Worm (Caenorhabditis elegans): ENCODE data around the gene msp-36.

Gene msp-36

DNA sequence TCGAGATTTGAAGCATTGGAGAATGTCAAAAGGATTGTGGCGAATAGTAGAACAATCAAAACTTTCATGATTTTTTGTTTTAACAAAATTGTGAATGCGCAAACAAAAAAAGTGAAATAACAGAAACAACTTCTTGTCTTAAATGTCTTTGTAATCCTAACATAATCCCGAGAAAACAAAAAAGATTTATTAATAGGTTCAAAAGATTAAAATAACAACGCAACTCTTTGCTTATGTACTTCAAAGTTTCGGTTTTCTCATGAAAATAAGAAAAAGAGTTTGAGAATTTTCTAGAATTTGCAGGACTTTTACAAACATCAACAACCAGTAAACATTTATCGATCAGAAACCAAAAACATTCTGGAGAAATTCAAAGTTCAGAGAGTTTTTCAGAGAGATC is 5.5 kb upstream of the msp-36 start, which contains the start of gene ttr-39:
ttr-39 (minus strand) TSS at position 101 of the 400 bp plus-strand sequence.
- TF ChIP-seq sma-9 (GFP tag; optimal IDR thresholded peaks at IDR 0.05) (no peak), sma-9 (tag; optimal IDR thresholded peaks at IDR 0.05) (no peak), C34F6.9 (tag; optimal IDR thresholded peaks at IDR 0.05) (no peak), lin-11 (tag; optimal IDR thresholded peaks at IDR 0.05) (no peak), peb-1 (tag; optimal IDR thresholded peaks at IDR 0.05) (no peak), fos-1 (tag; optimal IDR thresholded peaks at IDR 0.05) (no peak), elt-3 (tag; optimal IDR thresholded peaks at IDR 0.05) (no peak), mdl-1 (tag; optimal IDR thresholded peaks at IDR 0.05) (no peak)

DNA sequence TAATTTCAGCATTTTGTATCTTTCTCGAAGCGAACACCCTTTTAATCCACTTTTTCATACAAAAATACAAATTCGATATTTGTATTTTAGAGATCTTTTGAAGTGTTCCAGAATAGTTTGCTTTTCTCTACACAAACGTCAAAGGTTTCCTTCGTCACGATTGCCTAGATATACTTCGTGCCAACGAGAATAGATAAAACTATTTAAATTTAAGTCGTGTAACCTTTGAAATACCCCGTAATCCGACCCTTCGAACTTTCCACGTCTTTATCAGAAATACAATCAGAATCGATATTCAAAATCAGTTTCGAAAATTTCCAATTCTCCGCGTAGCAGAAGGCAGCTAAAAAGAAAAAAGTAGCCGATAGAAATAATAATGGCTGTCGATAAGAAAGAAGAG is 4.9 kb upstream of the msp-36 start, which contains the start of gene ttbk-5:
ttbk-5 (plus strand) TSS at position 301 of the 400 bp plus-strand sequence.
- no peak for TF ChIP-seq mab-5 (tag; optimal IDR thresholded peaks at IDR 0.05)
- TF ChIP-seq nhr-21 (tag; optimal IDR thresholded peaks at IDR 0.05) = no peak
- no peak for TF ChIP-seq lin-13 (GFP tag; optimal IDR thresholded peaks at IDR 0.05)
- no peak for TF ChIP-seq unc-39 (tag; optimal IDR thresholded peaks at IDR 0.05)
- TF ChIP-seq nhr-6 (tag; optimal IDR thresholded peaks at IDR 0.05) = no peak
- TF ChIP-seq nhr-10 (tag; optimal IDR thresholded peaks at IDR 0.05) = no peak
- TF ChIP-seq mbf-1 (tag; optimal IDR thresholded peaks at IDR 0.05) = no peak
- no peak for TF ChIP-seq ceh-16 (tag; optimal IDR thresholded peaks at IDR 0.05)
- TF ChIP-seq mdl-1 (tag; optimal IDR thresholded peaks at IDR 0.05) = no peak
- TF ChIP-seq skn-1 (tag; optimal IDR thresholded peaks at IDR 0.05) = no peak
- no peak for TF ChIP-seq gmeb-1 (tag; optimal IDR thresholded peaks at IDR 0.05)
- no peak for TF ChIP-seq zag-1 (tag; optimal IDR thresholded peaks at IDR 0.05)

DNA sequence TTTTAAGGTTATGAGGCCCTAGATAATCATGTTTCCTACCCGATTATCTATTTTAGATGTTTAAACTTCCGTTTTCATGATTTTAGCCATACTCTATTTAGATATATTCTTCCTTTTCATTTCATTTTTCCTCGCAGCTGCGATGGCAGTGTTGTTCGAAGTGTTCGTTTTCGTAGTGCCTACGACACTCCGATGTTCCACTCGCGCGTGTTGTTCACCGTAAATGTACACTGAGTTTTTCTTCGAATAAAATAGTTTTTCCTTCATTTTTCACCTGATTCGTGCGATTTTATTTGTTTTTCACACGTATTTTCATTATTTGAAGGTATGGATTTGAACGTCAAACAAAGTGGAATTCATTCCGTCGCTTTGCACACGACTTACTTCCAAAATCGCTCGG is 1.6 kb downstream of the msp-36 start, which contains the start of gene dis-3:
dis-3 (plus strand) TSS at position 322 of the 400 bp plus-strand sequence.
- peak; percentile 55 for TF ChIP-seq R02D3.7 (tag; optimal IDR thresholded peaks at IDR 0.05)
- TF ChIP-seq elt-3 (tag; optimal IDR thresholded peaks at IDR 0.05) = no peak

DNA sequence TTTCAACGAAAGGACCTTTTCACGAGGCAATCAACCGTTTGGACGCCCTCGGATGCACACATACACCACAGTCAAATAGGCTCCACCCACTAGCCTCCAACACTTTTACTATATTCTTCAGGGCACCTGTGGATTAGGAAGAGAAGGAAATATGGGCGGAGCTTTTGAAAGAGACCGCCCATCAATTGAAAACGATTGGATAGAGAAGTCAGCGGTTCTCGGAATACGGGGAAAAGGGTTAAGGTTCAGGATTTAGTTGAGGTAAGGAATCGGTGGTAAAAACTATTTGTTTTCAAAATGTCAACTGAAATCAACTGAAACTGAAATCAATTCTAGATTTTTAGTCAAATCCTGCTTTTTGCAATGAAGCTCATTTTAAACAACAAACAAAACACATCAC is 15.2 kb downstream of the msp-36 start, which contains the start of gene egl-38:
egl-38 (minus strand) TSS at position 101 of the 400 bp plus-strand sequence.
- TF ChIP-seq C34F6.9 (tag; optimal IDR thresholded peaks at IDR 0.05) = no peak

DNA sequence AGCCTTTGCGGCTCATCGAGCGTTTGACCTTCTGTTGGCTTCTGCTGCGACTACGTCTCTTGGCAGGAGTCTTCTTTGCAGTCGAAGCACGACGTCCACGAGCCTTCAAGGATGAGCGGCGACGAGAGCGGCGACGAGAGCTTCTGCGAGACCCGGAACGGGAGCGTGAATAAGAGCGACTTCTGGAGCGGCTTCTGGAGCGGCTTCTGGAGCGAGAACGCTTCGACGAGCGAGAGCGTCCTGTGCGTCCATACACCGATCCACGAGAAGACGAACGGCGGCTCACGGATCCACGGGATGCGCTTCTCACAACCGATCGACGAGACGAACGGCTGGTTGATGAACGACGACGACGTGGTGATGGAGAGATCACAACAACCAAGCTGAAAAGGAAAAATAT is 15.6 kb downstream of the msp-36 start:
- TF ChIP-seq lsy-2 (tag; optimal IDR thresholded peaks at IDR 0.05) (no peak), C34F6.9 (tag; optimal IDR thresholded peaks at IDR 0.05) (no peak), sma-3 (GFP tag; optimal IDR thresholded peaks at IDR 0.05) (no peak), gmeb-1 (tag; optimal IDR thresholded peaks at IDR 0.05) (no peak)

DNA sequence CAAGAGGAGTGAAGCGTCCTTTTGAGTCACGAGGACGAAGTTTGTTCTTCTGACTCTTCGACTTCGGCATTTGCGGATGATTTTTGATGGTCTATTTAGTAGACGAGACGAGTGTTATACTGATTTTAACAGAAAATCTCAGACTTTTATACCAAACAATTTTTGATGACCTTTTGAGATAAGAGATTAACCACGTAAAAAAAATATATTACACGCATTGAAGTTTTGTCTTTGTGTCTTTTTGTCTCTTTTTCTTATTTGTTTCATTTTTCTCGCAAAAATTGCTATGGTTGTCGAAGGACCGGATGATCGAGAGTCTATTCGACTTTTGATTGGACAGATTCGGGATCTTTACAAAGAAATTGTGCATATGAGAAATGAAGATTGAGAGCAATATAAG is 16.2 kb downstream of the msp-36 start, which contains the start of gene spch-1:
spch-1 (minus strand) TSS at position 101 of the 400 bp plus-strand sequence.
- no peak for TF ChIP-seq C34F6.9 (tag; optimal IDR thresholded peaks at IDR 0.05)
- no peak for TF ChIP-seq mdl-1 (tag; optimal IDR thresholded peaks at IDR 0.05)
- no peak for TF ChIP-seq Y55F3AM.14 (GFP tag; optimal IDR thresholded peaks at IDR 0.05)
- TF ChIP-seq nhr-25 (tag; optimal IDR thresholded peaks at IDR 0.05) = no peak
- TF ChIP-seq zag-1 (tag; optimal IDR thresholded peaks at IDR 0.05) = no peak
- no peak for TF ChIP-seq mbf-1 (tag; optimal IDR thresholded peaks at IDR 0.05)
- TF ChIP-seq aly-2 (tag; optimal IDR thresholded peaks at IDR 0.05) = no peak
- no peak for TF ChIP-seq lin-39 (tag; optimal IDR thresholded peaks at IDR 0.05)
- TF ChIP-seq ama-1 (optimal IDR thresholded peaks at IDR 0.05) = no peak
- TF ChIP-seq sem-4 (tag; optimal IDR thresholded peaks at IDR 0.05) = no peak
- no peak for TF ChIP-seq ztf-11 (tag; optimal IDR thresholded peaks at IDR 0.05)
- no peak for TF ChIP-seq nhr-6 (tag; optimal IDR thresholded peaks at IDR 0.05)
- no peak for TF ChIP-seq nhr-10 (tag; optimal IDR thresholded peaks at IDR 0.05)
- TF ChIP-seq skn-1 (tag; optimal IDR thresholded peaks at IDR 0.05) = no peak
- TF ChIP-seq alr-1 (tag; optimal IDR thresholded peaks at IDR 0.05) = no peak
- TF ChIP-seq unc-62 (GFP tag; optimal IDR thresholded peaks at IDR 0.05) = no peak
- TF ChIP-seq dmd-4 (tag; optimal IDR thresholded peaks at IDR 0.05) = no peak
- no peak for TF ChIP-seq nhr-129 (tag; optimal IDR thresholded peaks at IDR 0.05)
- no peak for TF ChIP-seq nhr-23 (tag; optimal IDR thresholded peaks at IDR 0.05)
- no peak for TF ChIP-seq fos-1 (tag; optimal IDR thresholded peaks at IDR 0.05)

Measured in whole organism, L2 larva.